Fruit fly (Drosophila melanogaster): ENCODE results near the gene CG15005.
A peak's percentile ranks its signal among the peaks of the same experiment; 100 is the strongest.

dm6 chr3L:4242428-4242827 is 38.3 kb upstream of the CG15005 start, which contains the start of gene pav:
- TF ChIP-seq oc (tag; optimal IDR thresholded peaks at IDR 0.05) (no peak), CG8290 (GFP tag; optimal IDR thresholded peaks at IDR 0.05) (no peak), CG8290 (tag; optimal IDR thresholded peaks at IDR 0.05) (no peak), ewg (GFP tag; optimal IDR thresholded peaks at IDR 0.05) (no peak), stc (GFP tag; IDR thresholded peaks at IDR 0.05) (peak; percentile 72), Side (GFP tag; optimal IDR thresholded peaks at IDR 0.05) (no peak), Tbp (GFP tag; optimal IDR thresholded peaks at IDR 0.05) (no peak), Gsc (GFP tag; IDR thresholded peaks at IDR 0.05) (no peak), Deaf1 (tag; optimal IDR thresholded peaks at IDR 0.05) (no peak), CkIIα-i1 (GFP tag; IDR thresholded peaks at IDR 0.05) (no peak), CG3838 (GFP tag; optimal IDR thresholded peaks at IDR 0.05) (no peak), CG17912 (GFP tag; optimal IDR thresholded peaks at IDR 0.05) (no peak), CG15269 (tag; optimal IDR thresholded peaks at IDR 0.05) (no peak), CG11456 (GFP tag; IDR thresholded peaks at IDR 0.05) (0 out of 3 replicates have a peak, but pooled peaks have one; percentile 31), esg (GFP tag; conservative IDR thresholded peaks at IDR 0.05) (no peak)
